Worm (Caenorhabditis elegans): ENCODE measurements around the gene sre-21.

sre-21 gene

ce11 chrV:17765077-17765476 lies 7.9 kb downstream of the sre-21 start, which contains the start of the genes C47A10.16 and srh-283:
Gene C47A10.16 (minus strand): TSS chrV:17765177.
Gene srh-283 (plus strand): TSS chrV:17765348.
- TF ChIP-seq pha-4 (tag; optimal IDR thresholded peaks at IDR 0.05) = no peak

- no peak for TF ChIP-seq nfyb-1 (GFP tag; IDR thresholded peaks at IDR 0.05)
- TF ChIP-seq hlh-12 (tag; optimal IDR thresholded peaks at IDR 0.05) = no peak
- no peak for TF ChIP-seq T07F8.4 (tag; optimal IDR thresholded peaks at IDR 0.05)
- TF ChIP-seq repo-1 (tag; optimal IDR thresholded peaks at IDR 0.05) = no peak
These were observed 17.4 kb downstream of the sre-21 start, which contains the start of gene pgp-9 for ce11 chrV:17755592-17755991. Gene pgp-9 (plus strand): TSS chrV:17755892.

ce11 chrV:17754999-17755398 lies 18.0 kb downstream of the sre-21 start:
- TF ChIP-seq atf-7 (tag; optimal IDR thresholded peaks at IDR 0.05) = no peak
- no peak for TF ChIP-seq F23B12.7 (tag; optimal IDR thresholded peaks at IDR 0.05; ENCODE audit: insufficient read depth)
- TF ChIP-seq nhr-80 (tag; optimal IDR thresholded peaks at IDR 0.05) = peak; percentile 31

ce11 chrV:17752340-17752739 lies 20.7 kb downstream of the sre-21 start:
- TF ChIP-seq lin-35 (GFP tag; optimal IDR thresholded peaks at IDR 0.05) (no peak), K11D2.4 (GFP tag; IDR thresholded peaks at IDR 0.05) (no peak), B0261.1 (tag; optimal IDR thresholded peaks at IDR 0.05) (no peak), tbp1 (GFP tag; optimal IDR thresholded peaks at IDR 0.05) (peak; percentile 0), tbx-9 (tag; optimal IDR thresholded peaks at IDR 0.05; ENCODE audit: borderline replicate concordance) (no peak), ceh-91 (GFP tag; IDR thresholded peaks at IDR 0.05) (no peak), F57C9.4 (tag; optimal IDR thresholded peaks at IDR 0.05) (no peak), egl-44 (GFP tag; IDR thresholded peaks at IDR 0.05) (no peak), rec-8 (tag; optimal IDR thresholded peaks at IDR 0.05) (no peak), dox-1 (GFP tag; IDR thresholded peaks at IDR 0.05) (0 out of 2 replicates have a peak, but pooled peaks have one; percentile 12), aptf-2 (GFP tag; conservative IDR thresholded peaks at IDR 0.05) (no peak), F55B11.4 (tag; optimal IDR thresholded peaks at IDR 0.05; ENCODE audit: borderline replicate concordance, insufficient read depth) (no peak), efl-1 (GFP tag; optimal IDR thresholded peaks at IDR 0.05) (no peak), let-607 (tag; optimal IDR thresholded peaks at IDR 0.05) (no peak), hsf-1 (GFP tag; IDR thresholded peaks at IDR 0.05) (no peak), unc-130 (GFP tag; optimal IDR thresholded peaks at IDR 0.05) (no peak), madf-10 (tag; optimal IDR thresholded peaks at IDR 0.05) (no peak), xnd-1 (tag; optimal IDR thresholded peaks at IDR 0.05) (no peak), mel-28 (tag; optimal IDR thresholded peaks at IDR 0.05; ENCODE audit: borderline replicate concordance) (no peak), repo-1 (tag; optimal IDR thresholded peaks at IDR 0.05) (no peak), nhr-80 (tag; optimal IDR thresholded peaks at IDR 0.05) (peak; percentile 90), tlf-1 (GFP tag; optimal IDR thresholded peaks at IDR 0.05) (no peak), snpc-4 (GFP tag; optimal IDR thresholded peaks at IDR 0.05) (no peak), snpc-4 (tag; optimal IDR thresholded peaks at IDR 0.05) (peak in 1 of 4 experiments; percentile 14), nfya-1 (tag; optimal IDR thresholded peaks at IDR 0.05; ENCODE audit: borderline replicate concordance, insufficient read depth) (no peak), ZK185.1 (tag; optimal IDR thresholded peaks at IDR 0.05; ENCODE audit: poor library complexity, severe bottlenecking) (no peak), F57A8.1 (GFP tag; optimal IDR thresholded peaks at IDR 0.05) (no peak), cebp-1 (GFP tag; IDR thresholded peaks at IDR 0.05) (no peak), cebp-1 (tag; optimal IDR thresholded peaks at IDR 0.05) (peak; percentile 37), hrde-1 (tag; optimal IDR thresholded peaks at IDR 0.05; ENCODE audit: borderline replicate concordance) (no peak), madf-8 (GFP tag; conservative IDR thresholded peaks at IDR 0.05) (no peak)

All from whole organism, young adult.